Fruit fly (Drosophila melanogaster): ENCODE results near the gene CG32069.

The CG32069 gene

dm6 chr3L:11107432-11107831 is 45.0 kb upstream of the CG32069 start, which contains the start of gene CG32073 (continued):
- TF ChIP-seq Atf-2 (GFP tag; optimal IDR thresholded peaks at IDR 0.05) = no peak
- TF ChIP-seq insv (GFP tag; optimal IDR thresholded peaks at IDR 0.05) = no peak
- no peak for TF ChIP-seq dmrt11E (tag; optimal IDR thresholded peaks at IDR 0.05)
- no peak for TF ChIP-seq Hmr (GFP tag; optimal IDR thresholded peaks at IDR 0.05)
- TF ChIP-seq ranshi (GFP tag; IDR thresholded peaks at IDR 0.05) = no peak; the same call in 1 of the 2 replicates
- no peak for TF ChIP-seq vnd (GFP tag; IDR thresholded peaks at IDR 0.05; ENCODE audit: partially characterized antibody)
- TF ChIP-seq CG12236 (GFP tag; optimal IDR thresholded peaks at IDR 0.05) = no peak
- no peak for TF ChIP-seq Ssrp (tag; optimal IDR thresholded peaks at IDR 0.05)
- no peak for TF ChIP-seq Sin3A (optimal IDR thresholded peaks at IDR 0.05)
- no peak for TF ChIP-seq CG1602 (GFP tag; optimal IDR thresholded peaks at IDR 0.05)
- no peak for TF ChIP-seq Pdp1 (GFP tag; optimal IDR thresholded peaks at IDR 0.05)
- no peak for TF ChIP-seq Xbp1 (GFP tag; optimal IDR thresholded peaks at IDR 0.05)
- no peak for TF ChIP-seq abd-A (tag; optimal IDR thresholded peaks at IDR 0.05)
- TF ChIP-seq fd102C (GFP tag; optimal IDR thresholded peaks at IDR 0.05) = no peak
- TF ChIP-seq tap (tag; optimal IDR thresholded peaks at IDR 0.05) = peak; percentile 36
- TF ChIP-seq psq (GFP tag; optimal IDR thresholded peaks at IDR 0.05) = no peak
- no peak for TF ChIP-seq CG8359 (GFP tag; optimal IDR thresholded peaks at IDR 0.05; ENCODE audit: borderline replicate concordance)
- no peak for TF ChIP-seq Xrp1 (GFP tag; IDR thresholded peaks at IDR 0.05)
- no peak for TF ChIP-seq zen (tag; optimal IDR thresholded peaks at IDR 0.05)
- TF ChIP-seq E2f2 (GFP tag; IDR thresholded peaks at IDR 0.05) = no peak
- no peak for TF ChIP-seq en (GFP tag; optimal IDR thresholded peaks at IDR 0.05)
- no peak for TF ChIP-seq Mrtf (GFP tag; IDR thresholded peaks at IDR 0.05)
- no peak for TF ChIP-seq CG7372 (GFP tag; IDR thresholded peaks at IDR 0.05)
- no peak for TF ChIP-seq CG4360 (GFP tag; IDR thresholded peaks at IDR 0.05)
- TF ChIP-seq HLH54F (GFP tag; optimal IDR thresholded peaks at IDR 0.05) = no peak
- no peak for TF ChIP-seq pho (GFP tag; optimal IDR thresholded peaks at IDR 0.05)
- no peak for TF ChIP-seq chn (GFP tag; optimal IDR thresholded peaks at IDR 0.05)
- no peak for TF ChIP-seq CG15011 (GFP tag; optimal IDR thresholded peaks at IDR 0.05)
- TF ChIP-seq CG8290 (GFP tag; optimal IDR thresholded peaks at IDR 0.05) = no peak
- no peak for TF ChIP-seq CG8290 (tag; optimal IDR thresholded peaks at IDR 0.05)
- TF ChIP-seq CG10565 (GFP tag; optimal IDR thresholded peaks at IDR 0.05) = no peak
- TF ChIP-seq Dek (tag; optimal IDR thresholded peaks at IDR 0.05) = peak; percentile 17
- TF ChIP-seq CG1647 (GFP tag; optimal IDR thresholded peaks at IDR 0.05) = no peak
- TF ChIP-seq CG15601 (tag; optimal IDR thresholded peaks at IDR 0.05) = no peak
- TF ChIP-seq pros (GFP tag; optimal IDR thresholded peaks at IDR 0.05) = no peak
- TF ChIP-seq schlank (tag; optimal IDR thresholded peaks at IDR 0.05) = peak; percentile 33
- TF ChIP-seq grn (GFP tag; optimal IDR thresholded peaks at IDR 0.05) = no peak
- no peak for TF ChIP-seq CG30431 (GFP tag; optimal IDR thresholded peaks at IDR 0.05)
- peak; percentile 2 for TF ChIP-seq CG3281 (GFP tag; optimal IDR thresholded peaks at IDR 0.05)
- no peak for TF ChIP-seq Oaz (GFP tag; IDR thresholded peaks at IDR 0.05)
- no peak for TF ChIP-seq rib (GFP tag; IDR thresholded peaks at IDR 0.05)
- no peak for TF ChIP-seq pzg (GFP tag; optimal IDR thresholded peaks at IDR 0.05)
- TF ChIP-seq CG16863 (GFP tag; optimal IDR thresholded peaks at IDR 0.05) = no peak
- no peak for TF ChIP-seq h (optimal IDR thresholded peaks at IDR 0.05)
- TF ChIP-seq amos (GFP tag; IDR thresholded peaks at IDR 0.05; ENCODE audit: partially characterized antibody) = no peak
- TF ChIP-seq Blimp-1 (GFP tag; optimal IDR thresholded peaks at IDR 0.05) = no peak
- TF ChIP-seq tgo (GFP tag; IDR thresholded peaks at IDR 0.05) = no peak
- TF ChIP-seq Mes4 (GFP tag; optimal IDR thresholded peaks at IDR 0.05) = no peak
- no peak for TF ChIP-seq MESR4 (GFP tag; optimal IDR thresholded peaks at IDR 0.05)
- TF ChIP-seq cwo (GFP tag; optimal IDR thresholded peaks at IDR 0.05) = peak; percentile 64
- TF ChIP-seq her (GFP tag; optimal IDR thresholded peaks at IDR 0.05) = no peak
- no peak for TF ChIP-seq CG6765 (GFP tag; optimal IDR thresholded peaks at IDR 0.05)
- 0 out of 3 replicates have a peak, but pooled peaks have one; percentile 20 for TF ChIP-seq CG11695 (GFP tag; IDR thresholded peaks at IDR 0.05)
